Fruit fly (Drosophila melanogaster) whole organism, pupa: Measurements from ENCODE around the gene TH1.

ENCODE experiments used
- D1 ChIP-seq: fragments of 200-800 bp; sonication (Bioruptor generic); optimal IDR thresholded peaks from 2 replicates; lab custom pipeline; 2018; ENCODE audit warnings: missing biosample characterization, mild to moderate bottlenecking, missing genetic modification characterization, moderate library complexity
- fd96Ca ChIP-seq: fragments of 200-800 bp; sonication (Bioruptor generic); IDR thresholded peaks from 3 replicates; pipeline ENCODE4 v1.3.6; 2022; ENCODE audit warnings: missing biosample characterization, missing genetic modification characterization

dm6 chrX:16371923-16372322 lies 19.3 kb downstream of the TH1 start:
- TF ChIP-seq fd96Ca: no peak
- TF ChIP-seq D1 (tag; lab: Kevin White, UChicago): peak; percentile 51
